Fruit fly (Drosophila melanogaster) Kc167 (cell line): ENCODE data around the gene CG43338.

Experiments used
- Myc ChIP-seq: fragments of >200 bp; optimal IDR thresholded peaks from 2 replicates; lab custom pipeline; 2017; ENCODE audit warnings: missing external identifiers
- Sin3A ChIP-seq: fragments of >200 bp; optimal IDR thresholded peaks from 2 replicates; lab custom pipeline; 2018; ENCODE audit warnings: missing external identifiers
- h ChIP-seq: fragments of >200 bp; optimal IDR thresholded peaks from 3 replicates; lab custom pipeline; 2018; ENCODE audit warnings: missing external identifiers
- insv ChIP-seq: fragments of >200 bp; optimal IDR thresholded peaks from 3 replicates; lab custom pipeline; 2018; ENCODE audit warnings: missing external identifiers
- psq ChIP-seq: fragments of >200 bp; optimal IDR thresholded peaks from 2 replicates; lab custom pipeline; 2017; ENCODE audit warnings: missing external identifiers
- ttk ChIP-seq: sonication (Bioruptor generic); optimal IDR thresholded peaks from 2 replicates; lab custom pipeline; 2017; ENCODE audit warnings: missing external identifiers

Gene CG43338

dm6 chr2L:18671146-18671545 is at the start of gene CG43338:
Gene CG43338, minus strand, starts transcription at chr2L:18671246.
- TF ChIP-seq ttk (lab: Kevin White, UChicago) (no peak), Myc (lab: Kevin White, UChicago) (no peak), Sin3A (lab: Kevin White, UChicago) (no peak), h (lab: Kevin White, UChicago) (no peak), psq (lab: Kevin White, UChicago) (no peak), insv (no peak)

- TF ChIP-seq h (lab: Kevin White, UChicago) (no peak), insv (no peak), Myc (lab: Kevin White, UChicago) (no peak), psq (lab: Kevin White, UChicago) (no peak), ttk (lab: Kevin White, UChicago) (no peak), Sin3A (lab: Kevin White, UChicago) (no peak)
Measured at dm6 chr2L:18719583-18719982, 48.5 kb upstream of the CG43338 start.

- no peak for TF ChIP-seq ttk (lab: Kevin White, UChicago)
- TF ChIP-seq h (lab: Kevin White, UChicago), result no peak
- TF ChIP-seq Sin3A (lab: Kevin White, UChicago), result no peak
- TF ChIP-seq psq (lab: Kevin White, UChicago), result no peak
- TF ChIP-seq Myc (lab: Kevin White, UChicago), result no peak
- no peak for TF ChIP-seq insv
Measured at dm6 chr2L:18717365-18718011, 46.4 kb upstream of the CG43338 start.

dm6 chr2L:18714086-18714485 is 43.0 kb upstream of the CG43338 start:
- TF ChIP-seq insv, result no peak
- TF ChIP-seq Myc (lab: Kevin White, UChicago), result no peak
- TF ChIP-seq ttk (lab: Kevin White, UChicago), result no peak

- no peak for TF ChIP-seq psq (lab: Kevin White, UChicago)
- no peak for TF ChIP-seq h (lab: Kevin White, UChicago)
- TF ChIP-seq insv, result no peak
- no peak for TF ChIP-seq Myc (lab: Kevin White, UChicago)
- no peak for TF ChIP-seq Sin3A (lab: Kevin White, UChicago)
- no peak for TF ChIP-seq ttk (lab: Kevin White, UChicago)
Measured at dm6 chr2L:18713686-18714085, 42.6 kb upstream of the CG43338 start, which contains the start of gene Irk3. Gene Irk3, minus strand, starts transcription at chr2L:18713748.

DNA sequence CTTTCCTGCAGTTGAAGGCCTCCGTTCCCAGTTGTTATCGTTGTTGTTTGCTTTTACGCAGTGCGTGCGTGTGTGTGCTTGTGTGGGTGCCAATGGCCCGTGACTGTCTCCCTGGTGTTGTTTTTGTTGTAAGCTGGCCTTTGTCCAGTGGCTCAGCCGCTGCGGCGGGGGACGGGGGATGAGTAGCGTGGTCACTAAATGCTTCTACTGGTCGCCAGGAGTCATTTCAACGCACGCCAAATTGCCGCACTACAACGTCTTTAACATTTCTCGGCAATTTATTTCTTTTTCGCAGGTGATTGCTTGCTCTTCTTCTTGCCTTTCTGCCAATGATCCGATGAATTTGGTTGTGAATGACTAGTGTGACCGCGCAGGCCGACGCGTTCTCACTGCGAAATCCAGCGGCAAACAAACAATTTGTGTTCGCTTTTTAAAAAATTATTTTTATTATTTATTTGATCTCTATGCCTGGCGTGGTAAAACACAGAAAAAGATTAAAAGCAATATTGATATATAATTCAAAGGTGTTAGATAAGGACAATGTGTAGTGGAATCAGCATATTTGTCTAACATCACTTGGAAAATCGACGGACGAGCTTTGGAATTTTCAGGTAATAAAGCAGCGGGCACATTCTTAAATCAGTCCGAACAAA is 37.3 kb upstream of the CG43338 start, which contains the start of the genes Faf2 and Grip71:
Gene Faf2 (minus strand): TSS at position 450 of the 653 bp plus-strand sequence.
Gene Grip71 (plus strand): TSS at position 608 of the 653 bp plus-strand sequence.
- TF ChIP-seq ttk (lab: Kevin White, UChicago) (no peak), insv (no peak), Myc (lab: Kevin White, UChicago) (no peak), h (lab: Kevin White, UChicago) (no peak), Sin3A (lab: Kevin White, UChicago) (no peak), psq (lab: Kevin White, UChicago) (no peak)

DNA sequence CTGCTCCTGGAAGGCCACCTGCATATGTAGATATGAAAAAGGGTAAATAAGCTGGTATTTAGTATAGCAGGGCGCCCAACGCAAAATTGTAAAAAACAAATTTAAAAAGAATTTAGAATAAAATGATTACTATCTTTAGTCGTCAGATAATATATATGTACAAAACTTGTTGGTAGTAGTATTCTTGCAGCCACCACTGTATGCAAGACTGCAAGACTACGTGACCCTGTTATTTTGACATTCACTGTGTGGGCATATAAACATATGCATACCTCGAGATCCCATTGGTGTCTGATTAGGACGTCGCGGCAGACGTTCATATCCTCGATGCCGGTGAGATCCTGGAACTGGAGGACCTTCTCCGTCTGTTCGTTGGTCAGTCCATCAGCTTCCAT is 36.8 kb upstream of the CG43338 start:
- TF ChIP-seq insv, result no peak
- TF ChIP-seq Myc (lab: Kevin White, UChicago), result no peak
- no peak for TF ChIP-seq psq (lab: Kevin White, UChicago)
- no peak for TF ChIP-seq h (lab: Kevin White, UChicago)
- TF ChIP-seq ttk (lab: Kevin White, UChicago), result no peak
- TF ChIP-seq Sin3A (lab: Kevin White, UChicago), result no peak

dm6 chr2L:18705617-18706046 is 34.6 kb upstream of the CG43338 start, which contains the start of gene Jwa:
Gene Jwa, minus strand, starts transcription at chr2L:18705703.
- TF ChIP-seq insv (no peak), psq (lab: Kevin White, UChicago) (no peak), ttk (lab: Kevin White, UChicago) (no peak), Sin3A (lab: Kevin White, UChicago) (no peak), Myc (lab: Kevin White, UChicago) (no peak), h (lab: Kevin White, UChicago) (no peak)

DNA sequence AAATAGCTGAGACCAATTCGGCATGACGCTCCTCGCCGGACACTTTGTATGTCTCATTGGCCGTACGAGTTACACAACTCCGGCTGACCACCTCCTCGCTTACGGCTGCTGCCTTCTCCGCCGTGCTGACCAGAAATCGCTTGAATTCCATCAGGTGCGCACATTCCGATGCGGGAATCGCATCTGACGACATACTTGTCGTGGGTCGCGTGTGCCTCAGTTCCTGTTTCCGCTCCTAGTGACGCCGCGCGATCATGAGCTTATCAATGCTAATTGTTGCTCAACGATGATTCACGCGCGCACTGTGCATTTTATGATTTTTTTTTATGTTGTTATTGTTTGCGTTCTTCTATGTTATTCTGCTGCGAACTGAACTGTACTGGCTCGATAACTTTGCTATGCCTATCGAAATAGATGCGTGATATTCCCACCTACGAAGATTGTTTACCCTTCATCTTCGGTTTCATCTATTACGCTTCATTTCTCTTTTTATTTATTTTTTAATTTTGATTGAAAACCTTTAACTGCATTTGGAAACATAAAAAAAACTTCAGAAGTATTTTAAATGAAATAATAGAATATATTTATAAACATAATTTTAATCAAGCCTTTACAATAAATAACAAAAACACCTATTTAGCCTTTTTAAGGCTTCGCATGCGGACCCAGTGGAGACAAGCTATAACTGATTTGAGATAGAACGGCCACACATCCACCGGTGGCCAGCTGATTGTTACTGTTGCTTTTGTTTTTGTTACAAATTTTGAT is 31.9 kb upstream of the CG43338 start, which contains the start of the genes CG10376 and CG10343:
Gene CG10376 (minus strand): TSS at position 385 of the 768 bp plus-strand sequence.
Gene CG10343 (plus strand): TSS at position 753 of the 768 bp plus-strand sequence.
- TF ChIP-seq insv, result no peak
- no peak for TF ChIP-seq Myc (lab: Kevin White, UChicago)
- no peak for TF ChIP-seq h (lab: Kevin White, UChicago)
- no peak for TF ChIP-seq psq (lab: Kevin White, UChicago)
- TF ChIP-seq ttk (lab: Kevin White, UChicago), result no peak
- TF ChIP-seq Sin3A (lab: Kevin White, UChicago), result no peak

DNA sequence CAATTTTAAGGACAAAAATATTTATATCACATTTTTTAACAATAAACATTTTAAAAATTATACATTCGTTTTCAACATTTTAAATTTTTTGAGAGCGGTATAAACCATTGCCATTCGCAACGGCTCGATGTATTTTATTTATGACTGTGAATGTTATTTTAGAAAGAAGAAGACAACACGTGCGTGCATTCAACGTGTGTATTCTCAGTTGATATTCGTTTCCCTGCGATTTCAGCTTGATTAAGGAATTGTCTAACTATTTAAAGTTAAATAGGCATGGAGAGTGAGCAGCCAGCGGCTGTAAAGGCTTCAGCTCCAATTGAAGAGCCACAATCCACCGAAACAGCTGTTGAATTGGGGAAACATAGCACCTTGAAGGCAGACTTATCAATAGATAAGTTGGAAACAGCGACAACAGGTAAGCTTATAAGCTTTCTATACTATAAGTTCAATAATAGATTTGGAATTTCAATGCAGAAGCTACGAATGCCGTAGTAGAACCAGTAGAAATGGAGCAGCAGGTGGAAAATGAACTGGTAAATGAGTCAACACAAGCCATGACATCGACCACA is 27.6 kb upstream of the CG43338 start, which contains the start of gene CG10341:
Gene CG10341 (plus strand): TSS at position 156 of the 572 bp plus-strand sequence.
- TF ChIP-seq Sin3A (lab: Kevin White, UChicago) (no peak), ttk (lab: Kevin White, UChicago) (no peak)

dm6 chr2L:18695404-18695804 is 24.4 kb upstream of the CG43338 start, which contains the start of the genes CG10383 and CG10338:
Gene CG10383, minus strand, starts transcription at chr2L:18695602.
Gene CG10338, plus strand, starts transcription at chr2L:18695664.
- TF ChIP-seq Sin3A (lab: Kevin White, UChicago), result peak; percentile 81
- no peak for TF ChIP-seq h (lab: Kevin White, UChicago)
